Worm (Caenorhabditis elegans) whole organism, midembryonic: ENCODE results near the gene ztf-31.

ENCODE experiments used
- flt-1 ChIP-seq: fragments of 200-800 bp; sonication (Bioruptor generic); IDR thresholded peaks from 2 replicates; pipeline ENCODE4 v1.3.6; 2022; ENCODE audit warnings: missing genetic modification characterization, missing compliant biosample characterization
- tab-1 ChIP-seq: fragments of 200-800 bp; sonication (Bioruptor generic); IDR thresholded peaks from 2 replicates; pipeline ENCODE4 v1.3.6; 2022; ENCODE audit warnings: missing genetic modification characterization, missing compliant biosample characterization

ce11 chrIII:7241065-7241464, at the start of gene ztf-31:
- TF ChIP-seq flt-1, result no peak
- no peak for TF ChIP-seq tab-1 (GFP tag; lab: Robert Waterston, UW)
